Worm (Caenorhabditis elegans) whole organism, young adult: ENCODE data around the gene lpr-4.

Source experiments
- B0035.1 ChIP-seq: sonication (generic microtip); optimal IDR thresholded peaks from 2 replicates; lab custom pipeline; 2016; ENCODE audit warnings: missing genetic modification characterization, mild to moderate bottlenecking, missing compliant biosample characterization, missing genotype, missing genetic modification reagents
- F22D6.2 ChIP-seq: sonication (generic microtip); optimal IDR thresholded peaks from 2 replicates; lab custom pipeline; 2016; ENCODE audit warnings: mild to moderate bottlenecking, missing genetic modification characterization, missing compliant biosample characterization
- F23B12.7 ChIP-seq: sonication (generic microtip); optimal IDR thresholded peaks from 2 replicates; lab custom pipeline; 2017; ENCODE audit warnings: missing genetic modification characterization, mild to moderate bottlenecking, missing compliant biosample characterization, antibody characterized with exemption, moderate library complexity; ENCODE audit not compliant: insufficient read depth
- F39B2.1 ChIP-seq: fragments of 200-800 bp; sonication (Bioruptor generic); IDR thresholded peaks from 2 replicates; pipeline ENCODE4 v1.3.6; 2022; ENCODE audit warnings: missing genetic modification reagents, missing genetic modification characterization, missing compliant biosample characterization
- F57A8.1 ChIP-seq: fragments of 200-800 bp; sonication (Bioruptor generic); optimal IDR thresholded peaks from 2 replicates; lab custom pipeline; 2018; ENCODE audit warnings: mild to moderate bottlenecking, missing genetic modification characterization, moderate library complexity, missing compliant biosample characterization
- K12H6.12 ChIP-seq: fragments of 200-800 bp; sonication (Bioruptor generic); optimal IDR thresholded peaks from 2 replicates; lab custom pipeline; 2018; ENCODE audit warnings: mild to moderate bottlenecking, missing genetic modification characterization, missing compliant biosample characterization
- T26A5.8 ChIP-seq: sonication (generic microtip); optimal IDR thresholded peaks from 2 replicates; lab custom pipeline; 2016; ENCODE audit warnings: missing genetic modification characterization, missing compliant biosample characterization
- Y56A3A.18 ChIP-seq: fragments of 200-800 bp; sonication (Bioruptor generic); IDR thresholded peaks from 2 replicates; pipeline ENCODE4 v1.3.6; 2022; ENCODE audit warnings: missing genetic modification reagents, missing genetic modification characterization, missing compliant biosample characterization
- Y79H2A.3 ChIP-seq: fragments of 200-800 bp; sonication (Bioruptor generic); conservative IDR thresholded peaks from 2 replicates; pipeline ENCODE4 v1.3.6; 2022; ENCODE audit warnings: missing genetic modification reagents, missing genetic modification characterization, missing compliant biosample characterization
- ama-1 ChIP-seq, 3 experiments: fragments of 150-350 bp in 1 of 3; sonication (generic microtip) in 2 of 3; optimal IDR thresholded peaks; 2 replicates each; lab custom pipeline; 2014 to 2018; ENCODE audit warnings: missing biosample characterization in 2 of 3, missing genetic modification characterization in 2 of 3, missing genetic modification reagents in 2 of 3
- aptf-2 ChIP-seq: fragments of 200-800 bp; sonication (Bioruptor generic); conservative IDR thresholded peaks from 2 replicates; pipeline ENCODE4 v1.3.6; 2022; ENCODE audit warnings: missing genetic modification reagents, missing genetic modification characterization, missing compliant biosample characterization
- aptf-3 ChIP-seq: fragments of 200-800 bp; sonication (Bioruptor generic); IDR thresholded peaks from 2 replicates; pipeline ENCODE4 v1.3.6; 2022; ENCODE audit warnings: missing genetic modification characterization, missing compliant biosample characterization
- attf-3 ChIP-seq: fragments of 200-800 bp; sonication (Bioruptor generic); conservative IDR thresholded peaks from 2 replicates; pipeline ENCODE4 v1.3.6; 2022; ENCODE audit warnings: missing genetic modification reagents, missing genetic modification characterization, missing compliant biosample characterization
- attf-5 ChIP-seq: fragments of 200-800 bp; sonication (Bioruptor generic); optimal IDR thresholded peaks from 2 replicates; lab custom pipeline; 2018; ENCODE audit warnings: mild to moderate bottlenecking, missing genetic modification characterization, missing compliant biosample characterization
- attf-6 ChIP-seq: fragments of 200-800 bp; sonication (Bioruptor generic); IDR thresholded peaks from 2 replicates; pipeline ENCODE4 v1.3.6; 2022; ENCODE audit warnings: missing genetic modification reagents, missing genetic modification characterization, missing compliant biosample characterization
- ceh-100 ChIP-seq: fragments of 200-800 bp; sonication (Bioruptor generic); IDR thresholded peaks from 2 replicates; pipeline ENCODE4 v1.3.6; 2022; ENCODE audit warnings: missing genetic modification reagents, missing genetic modification characterization, missing compliant biosample characterization
- ceh-40 ChIP-seq: fragments of 200-800 bp; sonication (Bioruptor generic); IDR thresholded peaks from 2 replicates; pipeline ENCODE4 v1.3.6; 2022; ENCODE audit warnings: missing genetic modification characterization, missing compliant biosample characterization
- die-1 ChIP-seq: sonication (generic microtip); optimal IDR thresholded peaks from 2 replicates; lab custom pipeline; 2016; ENCODE audit warnings: missing genotype, mild to moderate bottlenecking, missing genetic modification characterization, missing compliant biosample characterization
- dpff-1 ChIP-seq: sonication (generic microtip); optimal IDR thresholded peaks from 2 replicates; lab custom pipeline; 2017; ENCODE audit warnings: mild to moderate bottlenecking, missing genetic modification characterization, missing compliant biosample characterization
- egl-18 ChIP-seq: fragments of 200-800 bp; sonication (Bioruptor generic); IDR thresholded peaks from 2 replicates; pipeline ENCODE4 v1.3.6; 2022; ENCODE audit warnings: missing genetic modification reagents, missing genetic modification characterization, missing compliant biosample characterization
- ekl-4 ChIP-seq: fragments of 200-800 bp; sonication (Bioruptor generic); IDR thresholded peaks from 2 replicates; pipeline ENCODE4 v1.3.6; 2022; ENCODE audit warnings: missing genetic modification reagents, missing genetic modification characterization, missing compliant biosample characterization
- ets-4 ChIP-seq: fragments of 200-800 bp; sonication (Bioruptor generic); optimal IDR thresholded peaks from 2 replicates; lab custom pipeline; 2018; ENCODE audit warnings: mild to moderate bottlenecking, missing genetic modification characterization, missing compliant biosample characterization
- gei-17 ChIP-seq: fragments of 200-800 bp; sonication (Bioruptor generic); optimal IDR thresholded peaks from 2 replicates; lab custom pipeline; 2018; ENCODE audit warnings: mild to moderate bottlenecking, missing genetic modification characterization, missing compliant biosample characterization
- hlh-12 ChIP-seq: sonication (generic microtip); optimal IDR thresholded peaks from 2 replicates; lab custom pipeline; 2016; ENCODE audit warnings: missing genetic modification characterization, missing compliant biosample characterization
- hrde-1 ChIP-seq: sonication (generic microtip); optimal IDR thresholded peaks from 2 replicates; lab custom pipeline; 2016; ENCODE audit warnings: missing genetic modification characterization, mild to moderate bottlenecking, missing compliant biosample characterization, moderate library complexity, missing genotype, missing genetic modification reagents, borderline replicate concordance
- hsf-1 ChIP-seq: fragments of 200-800 bp; sonication (Bioruptor generic); IDR thresholded peaks from 2 replicates; pipeline ENCODE4 v1.3.6; 2022; ENCODE audit warnings: missing genetic modification reagents, missing genetic modification characterization, missing compliant biosample characterization
- let-526 ChIP-seq: fragments of 200-800 bp; sonication (Bioruptor generic); IDR thresholded peaks from 2 replicates; pipeline ENCODE4 v1.3.6; 2022; ENCODE audit warnings: missing genetic modification reagents, missing genetic modification characterization, missing compliant biosample characterization
- lin-54 ChIP-seq: fragments of 200-800 bp; sonication (Bioruptor generic); optimal IDR thresholded peaks from 2 replicates; lab custom pipeline; 2018; ENCODE audit warnings: mild to moderate bottlenecking, missing genetic modification characterization, missing compliant biosample characterization
- lsy-27 ChIP-seq: sonication (generic microtip); optimal IDR thresholded peaks from 2 replicates; lab custom pipeline; 2017; ENCODE audit warnings: missing genetic modification characterization, mild to moderate bottlenecking, missing compliant biosample characterization, antibody characterized with exemption, missing genotype, borderline replicate concordance; ENCODE audit not compliant: insufficient read depth
- madf-10 ChIP-seq: sonication (generic microtip); optimal IDR thresholded peaks from 2 replicates; lab custom pipeline; 2016; ENCODE audit warnings: mild to moderate bottlenecking, missing genetic modification characterization, missing compliant biosample characterization
- madf-8 ChIP-seq: fragments of 200-800 bp; sonication (Bioruptor generic); conservative IDR thresholded peaks from 2 replicates; pipeline ENCODE4 v1.3.6; 2022; ENCODE audit warnings: missing genetic modification reagents, missing genetic modification characterization, missing compliant biosample characterization
- mxl-1 ChIP-seq: sonication (generic microtip); optimal IDR thresholded peaks from 2 replicates; lab custom pipeline; 2016; ENCODE audit warnings: missing genetic modification characterization, missing compliant biosample characterization
- nfyb-1 ChIP-seq: fragments of 200-800 bp; sonication (Bioruptor generic); IDR thresholded peaks from 2 replicates; pipeline ENCODE4 v1.3.6; 2022; ENCODE audit warnings: missing genetic modification reagents, missing genetic modification characterization, missing compliant biosample characterization
- nhr-90 ChIP-seq: sonication (generic microtip); optimal IDR thresholded peaks from 2 replicates; lab custom pipeline; 2016; ENCODE audit warnings: missing genotype, mild to moderate bottlenecking, missing genetic modification characterization, missing compliant biosample characterization
- pbrm-1 ChIP-seq: fragments of 200-800 bp; sonication (Bioruptor generic); IDR thresholded peaks from 2 replicates; pipeline ENCODE4 v1.3.6; 2022; ENCODE audit warnings: missing genetic modification reagents, missing genetic modification characterization, missing compliant biosample characterization
- sdz-38 ChIP-seq: sonication (generic microtip); optimal IDR thresholded peaks from 2 replicates; lab custom pipeline; 2016; ENCODE audit warnings: missing genotype, missing genetic modification characterization, missing compliant biosample characterization
- snpc-4 ChIP-seq, 5 experiments: fragments of 150-350 bp in 1 of 5; sonication (generic microtip) in 4 of 5; optimal IDR thresholded peaks; 2 replicates each; lab custom pipeline; 2014 to 2018; ENCODE audit warnings: missing genetic modification characterization in 5 of 5, missing biosample characterization in 3 of 5, antibody characterized with exemption in 2 of 5, mild to moderate bottlenecking in 2 of 5, missing compliant biosample characterization in 2 of 5, missing genotype in 2 of 5, moderate library complexity in 2 of 5, missing genetic modification reagents in 1 of 5
- tbx-9 ChIP-seq: sonication (generic microtip); optimal IDR thresholded peaks from 2 replicates; lab custom pipeline; 2016; ENCODE audit warnings: borderline replicate concordance, missing genetic modification characterization, inconsistent platforms, missing compliant biosample characterization
- tlf-1 ChIP-seq: fragments of 200-800 bp; sonication (Bioruptor generic); optimal IDR thresholded peaks from 2 replicates; lab custom pipeline; 2018; ENCODE audit warnings: mild to moderate bottlenecking, missing genetic modification characterization, missing compliant biosample characterization
- xnd-1 ChIP-seq: sonication (generic microtip); optimal IDR thresholded peaks from 2 replicates; lab custom pipeline; 2016; ENCODE audit warnings: missing genotype, missing genetic modification reagents, missing genetic modification characterization, missing compliant biosample characterization
- zfh-2 ChIP-seq: fragments of 200-800 bp; sonication (Bioruptor generic); conservative IDR thresholded peaks from 2 replicates; pipeline ENCODE4 v1.3.6; 2022; ENCODE audit warnings: missing genetic modification reagents, missing genetic modification characterization, missing compliant biosample characterization
- ztf-26 ChIP-seq: sonication (generic microtip); optimal IDR thresholded peaks from 2 replicates; lab custom pipeline; 2017; ENCODE audit warnings: missing genetic modification characterization, missing compliant biosample characterization

lpr-4 gene

ce11 chrX:11095480-11095879 is 30.6 kb downstream of the lpr-4 start (continued):
- TF ChIP-seq attf-3 (GFP tag; lab: Robert Waterston, UW) (0 out of 2 replicates have a peak, but pooled peaks have one; percentile 30), let-526 (GFP tag; lab: Robert Waterston, UW) (peak; percentile 33; the same call in 1 of the 2 replicates), die-1 (tag; lab: Kevin White, UChicago) (peak; percentile 84), ztf-26 (peak; percentile 92), Y79H2A.3 (GFP tag; lab: Robert Waterston, UW) (no peak), F22D6.2 (tag; lab: Kevin White, UChicago) (peak; percentile 70), aptf-2 (GFP tag; lab: Robert Waterston, UW) (0 out of 2 replicates have a peak, but pooled peaks have one; percentile 48), ceh-40 (GFP tag; lab: Robert Waterston, UW) (no peak), sdz-38 (tag; lab: Kevin White, UChicago) (no peak), hrde-1 (tag; lab: Kevin White, UChicago) (peak; percentile 69), attf-6 (peak; percentile 51; the same call in 1 of the 2 replicates), tbx-9 (tag; lab: Kevin White, UChicago) (peak; percentile 18), hlh-12 (tag; lab: Kevin White, UChicago) (no peak), F23B12.7 (tag; lab: Kevin White, UChicago) (peak; percentile 61), lsy-27 (tag; lab: Kevin White, UChicago) (no peak), madf-10 (tag; lab: Kevin White, UChicago) (peak; percentile 86), Y56A3A.18 (GFP tag; lab: Robert Waterston, UW) (peak; percentile 95), xnd-1 (no peak), tlf-1 (GFP tag; lab: Kevin White, UChicago) (peak; percentile 50), B0035.1 (tag; lab: Kevin White, UChicago) (peak; percentile 87), attf-5 (GFP tag; lab: Kevin White, UChicago) (peak; percentile 63), egl-18 (GFP tag; lab: Robert Waterston, UW) (0 out of 2 replicates have a peak, but pooled peaks have one; percentile 64), F57A8.1 (GFP tag; lab: Kevin White, UChicago) (no peak), gei-17 (GFP tag; lab: Kevin White, UChicago) (peak; percentile 80), nhr-90 (peak; percentile 89), F39B2.1 (GFP tag; lab: Robert Waterston, UW) (peak; percentile 70; the same call in 1 of the 2 replicates), ama-1 (optimal IDR thresholded peaks at IDR 0.05; lab: Kevin White, UChicago) (no peak), ama-1 (GFP tag; optimal IDR thresholded peaks at IDR 0.05; lab: Kevin White, UChicago) (peak; percentile 54 to 78), ceh-100 (GFP tag; lab: Robert Waterston, UW) (peak; percentile 73), madf-8 (no peak), K12H6.12 (tag; lab: Kevin White, UChicago) (peak; percentile 84), lin-54 (peak; percentile 72), mxl-1 (tag; lab: Kevin White, UChicago) (peak; percentile 78), snpc-4 (GFP tag; optimal IDR thresholded peaks at IDR 0.05; lab: Kevin White, UChicago) (peak; percentile 58), snpc-4 (tag; optimal IDR thresholded peaks at IDR 0.05; lab: Kevin White, UChicago) (peak in 2 of 4 experiments; percentile 66 to 81), hsf-1 (GFP tag; lab: Robert Waterston, UW) (no peak), ets-4 (GFP tag; lab: Kevin White, UChicago) (peak; percentile 81), aptf-3 (GFP tag; lab: Robert Waterston, UW) (no peak; the same call in 1 of the 2 replicates), pbrm-1 (peak; percentile 95), dpff-1 (tag; lab: Kevin White, UChicago) (no peak), nfyb-1 (peak; percentile 80; the same call in 1 of the 2 replicates), T26A5.8 (tag; lab: Kevin White, UChicago) (no peak), zfh-2 (GFP tag; lab: Robert Waterston, UW) (no peak), ekl-4 (peak; percentile 84)
- TF ChIP-seq, all 124 proteins: peak for 89
